Fruit fly (Drosophila melanogaster): ENCODE results near the gene CG14034.

- TF ChIP-seq OdsH (GFP tag; optimal IDR thresholded peaks at IDR 0.05) (no peak), usp (GFP tag; optimal IDR thresholded peaks at IDR 0.05) (no peak), woc (GFP tag; optimal IDR thresholded peaks at IDR 0.05) (no peak), GATAd (GFP tag; optimal IDR thresholded peaks at IDR 0.05) (no peak), jim (GFP tag; optimal IDR thresholded peaks at IDR 0.05) (no peak), lola (GFP tag; optimal IDR thresholded peaks at IDR 0.05) (no peak), sv (GFP tag; optimal IDR thresholded peaks at IDR 0.05) (no peak)
Measured at dm6 chr2L:5195639-5196038, 20.7 kb downstream of the CG14034 start.

Measured in whole organism, wandering third instar larva.